Worm (Caenorhabditis elegans): ENCODE data around the gene R11A8.1.
A peak's percentile ranks its signal among the peaks of the same experiment; 100 is the strongest.

The R11A8.1 gene

DNA sequence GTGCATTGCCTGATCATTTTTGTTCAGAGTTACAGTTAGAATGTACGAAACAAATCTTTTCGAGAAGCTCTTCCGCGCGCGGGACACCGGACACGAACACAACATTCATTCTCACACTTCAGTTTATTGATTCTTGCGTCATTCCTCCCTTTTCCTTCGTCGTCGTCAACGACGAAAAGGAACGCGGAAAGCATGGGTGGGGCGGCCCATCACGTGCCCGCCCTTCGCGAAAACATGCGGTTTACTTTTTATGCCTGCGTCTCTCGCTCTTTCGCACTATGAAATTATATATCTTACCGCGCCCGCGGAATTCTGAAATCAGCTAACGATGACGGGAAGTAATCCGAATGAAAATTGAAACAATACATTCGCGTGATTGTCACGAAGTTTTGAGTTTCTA is 23.7 kb upstream of the R11A8.1 start (continued):
- TF ChIP-seq che-1 (tag; optimal IDR thresholded peaks at IDR 0.05): no peak
- TF ChIP-seq fkh-10 (GFP tag; optimal IDR thresholded peaks at IDR 0.05): no peak
- TF ChIP-seq ceh-6 (GFP tag; optimal IDR thresholded peaks at IDR 0.05): no peak
- TF ChIP-seq nhr-232 (tag; optimal IDR thresholded peaks at IDR 0.05): no peak
- TF ChIP-seq ahr-1 (tag; optimal IDR thresholded peaks at IDR 0.05): no peak
- no peak for TF ChIP-seq unc-86 (tag; optimal IDR thresholded peaks at IDR 0.05)
- no peak for TF ChIP-seq pqm-1 (tag; optimal IDR thresholded peaks at IDR 0.05)
- TF ChIP-seq hlh-8 (tag; optimal IDR thresholded peaks at IDR 0.05): no peak
- no peak for TF ChIP-seq pat-9 (tag; optimal IDR thresholded peaks at IDR 0.05)
- TF ChIP-seq lim-6 (tag; optimal IDR thresholded peaks at IDR 0.05): no peak
- no peak for TF ChIP-seq Y22D7AL.16 (tag; optimal IDR thresholded peaks at IDR 0.05)
- TF ChIP-seq ceh-48 (tag; optimal IDR thresholded peaks at IDR 0.05): peak; percentile 93
- no peak for TF ChIP-seq odd-2 (tag; optimal IDR thresholded peaks at IDR 0.05)
- no peak for TF ChIP-seq hlh-6 (tag; optimal IDR thresholded peaks at IDR 0.05)
- peak; percentile 24 for TF ChIP-seq tbx-2 (tag; optimal IDR thresholded peaks at IDR 0.05)
- no peak for TF ChIP-seq ceh-18 (tag; optimal IDR thresholded peaks at IDR 0.05)
- no peak for TF ChIP-seq hlh-13 (GFP tag; optimal IDR thresholded peaks at IDR 0.05)
- peak; percentile 98 for TF ChIP-seq hlh-30 (tag; optimal IDR thresholded peaks at IDR 0.05; ENCODE audit: insufficient read depth)
- peak; percentile 57 for TF ChIP-seq ceh-31 (tag; optimal IDR thresholded peaks at IDR 0.05)
- TF ChIP-seq lin-11 (tag; optimal IDR thresholded peaks at IDR 0.05): no peak
- TF ChIP-seq pax-1 (tag; optimal IDR thresholded peaks at IDR 0.05): no peak
- TF ChIP-seq elt-2 (tag; optimal IDR thresholded peaks at IDR 0.05): peak; percentile 7
- TF ChIP-seq rnt-1 (tag; optimal IDR thresholded peaks at IDR 0.05): peak; percentile 71
- no peak for TF ChIP-seq ceh-22 (tag; optimal IDR thresholded peaks at IDR 0.05)
- TF ChIP-seq unc-55 (GFP tag; optimal IDR thresholded peaks at IDR 0.05): peak; percentile 49
- no peak for TF ChIP-seq mec-3 (tag; optimal IDR thresholded peaks at IDR 0.05; ENCODE audit: borderline replicate concordance)
- peak; percentile 2 for TF ChIP-seq ceh-2 (tag; optimal IDR thresholded peaks at IDR 0.05)
- no peak for TF ChIP-seq ceh-14 (tag; optimal IDR thresholded peaks at IDR 0.05)
- TF ChIP-seq ztf-16 (tag; optimal IDR thresholded peaks at IDR 0.05): no peak
- peak; percentile 41 for TF ChIP-seq unc-42 (tag; optimal IDR thresholded peaks at IDR 0.05)
- no peak for TF ChIP-seq syd-9 (tag; optimal IDR thresholded peaks at IDR 0.05)
- no peak for TF ChIP-seq pag-3 (tag; optimal IDR thresholded peaks at IDR 0.05; ENCODE audit: borderline replicate concordance)
- no peak for TF ChIP-seq ceh-45 (GFP tag; IDR thresholded peaks at IDR 0.05)

DNA sequence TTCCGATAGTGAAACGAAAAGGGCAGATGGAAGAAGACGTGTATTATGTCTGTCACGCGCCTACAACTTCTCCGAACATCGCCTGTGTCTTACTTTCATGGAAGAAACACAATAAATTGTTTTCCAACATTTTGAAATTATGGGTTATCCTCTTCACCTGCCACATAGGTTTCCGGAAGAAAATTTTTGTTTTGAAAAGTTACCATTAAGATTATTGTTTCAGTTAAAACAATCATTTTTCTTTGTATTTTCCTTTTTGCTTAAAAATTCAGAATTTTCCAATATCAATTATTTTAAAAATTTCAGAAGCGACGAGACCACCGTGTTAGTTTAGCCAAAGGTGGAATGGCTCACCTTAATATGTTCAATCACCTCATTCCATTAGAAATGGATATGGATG is 17.6 kb upstream of the R11A8.1 start, which contains the start of gene mask-1:
Gene mask-1, plus strand, starts transcription at position 301 of the 400 bp plus-strand sequence.
- no peak for TF ChIP-seq ceh-19 (GFP tag; optimal IDR thresholded peaks at IDR 0.05)
- no peak for TF ChIP-seq nhr-232 (tag; optimal IDR thresholded peaks at IDR 0.05)
- no peak for TF ChIP-seq dve-1 (tag; optimal IDR thresholded peaks at IDR 0.05)
- TF ChIP-seq madf-2 (tag; optimal IDR thresholded peaks at IDR 0.05): no peak
- no peak for TF ChIP-seq ceh-48 (tag; optimal IDR thresholded peaks at IDR 0.05)
- no peak for TF ChIP-seq T23F11.4 (GFP tag; optimal IDR thresholded peaks at IDR 0.05)
- TF ChIP-seq ttx-3 (tag; optimal IDR thresholded peaks at IDR 0.05): no peak
- TF ChIP-seq hlh-8 (tag; optimal IDR thresholded peaks at IDR 0.05): no peak
- TF ChIP-seq tbx-7 (tag; optimal IDR thresholded peaks at IDR 0.05): no peak
- TF ChIP-seq hlh-6 (tag; optimal IDR thresholded peaks at IDR 0.05): no peak
- TF ChIP-seq ceh-34 (tag; optimal IDR thresholded peaks at IDR 0.05): no peak
- no peak for TF ChIP-seq gmeb-2 (tag; optimal IDR thresholded peaks at IDR 0.05)

DNA sequence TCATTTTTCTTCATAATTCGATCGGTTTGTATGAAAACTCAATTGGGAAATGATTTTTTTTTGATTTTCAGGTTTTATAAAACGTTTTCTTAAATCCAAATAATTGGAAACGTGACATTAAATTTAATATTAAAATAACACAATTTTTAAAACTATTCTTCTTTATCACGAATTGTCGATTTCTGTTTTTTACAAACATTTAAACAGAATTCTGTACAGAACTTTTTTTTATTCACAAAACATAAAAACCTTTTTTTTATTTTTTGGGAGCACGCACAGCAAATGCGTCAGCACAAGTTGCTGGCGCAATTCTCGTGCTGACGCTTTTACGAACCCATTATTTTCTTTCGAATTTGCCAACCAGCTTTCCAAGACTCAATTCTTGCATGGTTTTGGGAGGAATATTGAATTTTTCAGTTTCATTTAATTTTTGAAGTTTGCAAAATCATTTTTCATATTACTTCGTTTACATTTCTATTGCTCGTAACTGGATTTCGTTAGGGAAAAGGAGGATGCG is 16.9 kb upstream of the R11A8.1 start, which contains the start of gene mpz-5:
Gene mpz-5, minus strand, starts transcription at position 51 of the 517 bp plus-strand sequence.
- TF ChIP-seq ceh-31 (tag; optimal IDR thresholded peaks at IDR 0.05): peak; percentile 30
- peak; percentile 19 for TF ChIP-seq unc-86 (tag; optimal IDR thresholded peaks at IDR 0.05)
- TF ChIP-seq sox-4 (tag; optimal IDR thresholded peaks at IDR 0.05): peak; percentile 6
- TF ChIP-seq unc-3 (GFP tag; conservative IDR thresholded peaks at IDR 0.05): no peak
- TF ChIP-seq unc-3 (tag; optimal IDR thresholded peaks at IDR 0.05): no peak
- TF ChIP-seq lin-11 (tag; optimal IDR thresholded peaks at IDR 0.05): peak; percentile 9
- peak; percentile 20 for TF ChIP-seq dve-1 (tag; optimal IDR thresholded peaks at IDR 0.05)
- TF ChIP-seq K02D7.2 (tag; optimal IDR thresholded peaks at IDR 0.05): no peak
- no peak for TF ChIP-seq syd-9 (tag; optimal IDR thresholded peaks at IDR 0.05)
- TF ChIP-seq hlh-15 (tag; optimal IDR thresholded peaks at IDR 0.05): no peak
- TF ChIP-seq nfya-1 (tag; optimal IDR thresholded peaks at IDR 0.05): peak; percentile 40
- peak; percentile 34 for TF ChIP-seq elt-2 (tag; optimal IDR thresholded peaks at IDR 0.05)
- TF ChIP-seq fax-1 (tag; optimal IDR thresholded peaks at IDR 0.05): peak; percentile 38
- peak; percentile 6 for TF ChIP-seq tbx-2 (tag; optimal IDR thresholded peaks at IDR 0.05)
- peak; percentile 10 for TF ChIP-seq ceh-34 (tag; optimal IDR thresholded peaks at IDR 0.05)
- peak; percentile 7 for TF ChIP-seq ztf-16 (tag; optimal IDR thresholded peaks at IDR 0.05)
